Fruit fly (Drosophila melanogaster): ENCODE measurements around the gene Ssdp.

The Ssdp gene

dm6 chr3R:18199885-18200249, 472 bp upstream of the Ssdp start:
- TF ChIP-seq ara (GFP tag; IDR thresholded peaks at IDR 0.05) (no peak), CG9797 (GFP tag; optimal IDR thresholded peaks at IDR 0.05) (peak; percentile 45), scrt (GFP tag; optimal IDR thresholded peaks at IDR 0.05) (no peak), aop (GFP tag; IDR thresholded peaks at IDR 0.05) (no peak), D (optimal IDR thresholded peaks at IDR 0.05) (peak; percentile 6), D (GFP tag; optimal IDR thresholded peaks at IDR 0.05) (no peak), B-H2 (GFP tag; optimal IDR thresholded peaks at IDR 0.05) (no peak), CG18619 (GFP tag; optimal IDR thresholded peaks at IDR 0.05) (no peak), run (tag; optimal IDR thresholded peaks at IDR 0.05) (no peak), Mrtf (GFP tag; IDR thresholded peaks at IDR 0.05) (no peak), stwl (tag; optimal IDR thresholded peaks at IDR 0.05) (peak; percentile 84), sens (GFP tag) (no peak), CG11247 (GFP tag; IDR thresholded peaks at IDR 0.05) (no peak), odd (GFP tag; optimal IDR thresholded peaks at IDR 0.05) (no peak), CG10431 (GFP tag; optimal IDR thresholded peaks at IDR 0.05) (peak; percentile 100), CG8924 (tag; optimal IDR thresholded peaks at IDR 0.05) (no peak), CG15479 (GFP tag; optimal IDR thresholded peaks at IDR 0.05) (no peak), Blimp-1 (GFP tag; optimal IDR thresholded peaks at IDR 0.05) (no peak), CG7357 (GFP tag; IDR thresholded peaks at IDR 0.05) (no peak), D19B (GFP tag; optimal IDR thresholded peaks at IDR 0.05) (no peak), B-H1 (GFP tag; IDR thresholded peaks at IDR 0.05) (no peak), Six4 (GFP tag; optimal IDR thresholded peaks at IDR 0.05) (no peak), pho (GFP tag; optimal IDR thresholded peaks at IDR 0.05) (no peak), NK7.1 (GFP tag; optimal IDR thresholded peaks at IDR 0.05) (no peak), CG8388 (GFP tag; optimal IDR thresholded peaks at IDR 0.05) (no peak), Gsc (GFP tag; IDR thresholded peaks at IDR 0.05) (no peak), ewg (GFP tag; optimal IDR thresholded peaks at IDR 0.05) (peak; percentile 69), gfzf (GFP tag; optimal IDR thresholded peaks at IDR 0.05) (peak; percentile 57), otp (GFP tag; IDR thresholded peaks at IDR 0.05) (no peak), CG17186 (GFP tag; optimal IDR thresholded peaks at IDR 0.05) (peak; percentile 37), sna (GFP tag; IDR thresholded peaks at IDR 0.05; ENCODE audit: partially characterized antibody) (no peak), BEAF-32 (GFP tag; optimal IDR thresholded peaks at IDR 0.05) (peak; percentile 27), Bgb (GFP tag; IDR thresholded peaks at IDR 0.05; ENCODE audit: partially characterized antibody) (no peak), Gug (GFP tag; IDR thresholded peaks at IDR 0.05) (no peak), CG2678 (tag; optimal IDR thresholded peaks at IDR 0.05) (no peak), CG16863 (GFP tag; optimal IDR thresholded peaks at IDR 0.05) (no peak), CG15601 (tag; optimal IDR thresholded peaks at IDR 0.05) (peak; percentile 43), Asciz (GFP tag; optimal IDR thresholded peaks at IDR 0.05) (no peak), CG15011 (GFP tag; optimal IDR thresholded peaks at IDR 0.05) (no peak), CG17829 (tag; optimal IDR thresholded peaks at IDR 0.05) (no peak), CG18599 (GFP tag; optimal IDR thresholded peaks at IDR 0.05) (no peak), Dp (GFP tag; optimal IDR thresholded peaks at IDR 0.05) (peak; percentile 60), amos (GFP tag; IDR thresholded peaks at IDR 0.05; ENCODE audit: partially characterized antibody) (no peak), dysf (GFP tag; IDR thresholded peaks at IDR 0.05) (no peak), nerfin-1 (tag; optimal IDR thresholded peaks at IDR 0.05) (no peak), hth (optimal IDR thresholded peaks at IDR 0.05) (no peak)

All from whole organism, embryonic.